Fruit fly (Drosophila melanogaster): ENCODE results near the gene bond.

Gene bond

DNA sequence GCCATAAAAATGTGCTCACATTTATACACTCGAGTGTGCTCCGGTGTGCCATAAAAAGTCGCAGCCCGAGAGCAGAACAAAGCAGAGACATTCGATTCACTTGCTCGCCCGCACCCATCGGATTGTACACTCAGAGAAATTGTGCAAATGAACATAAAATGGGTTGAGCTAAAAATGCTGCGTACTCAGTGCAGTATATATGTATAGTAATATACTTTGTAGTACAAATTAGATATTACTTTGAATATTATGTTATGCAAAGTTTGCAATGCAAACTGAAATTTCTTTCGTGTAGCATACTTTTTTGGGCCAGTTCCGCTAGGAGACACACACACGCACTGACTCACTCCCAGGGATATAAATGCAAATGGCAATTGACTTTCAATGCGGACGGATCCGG is 46.9 kb upstream of the bond start (continued):
- peak; percentile 66 for TF ChIP-seq CG12769 (tag; optimal IDR thresholded peaks at IDR 0.05)
- no peak for TF ChIP-seq Hr3 (GFP tag; optimal IDR thresholded peaks at IDR 0.05)
- no peak for TF ChIP-seq z (GFP tag; IDR thresholded peaks at IDR 0.05)
- peak; percentile 58 for TF ChIP-seq CG2120 (GFP tag; optimal IDR thresholded peaks at IDR 0.05)
- no peak for TF ChIP-seq CG1832 (GFP tag; optimal IDR thresholded peaks at IDR 0.05)
- peak; percentile 17 for TF ChIP-seq Fer3 (tag; optimal IDR thresholded peaks at IDR 0.05)
- TF ChIP-seq Six4 (GFP tag; optimal IDR thresholded peaks at IDR 0.05), result no peak
- TF ChIP-seq dm (GFP tag; optimal IDR thresholded peaks at IDR 0.05), result no peak
- no peak for TF ChIP-seq CG17829 (tag; optimal IDR thresholded peaks at IDR 0.05)
- 0 out of 2 replicates have a peak, but pooled peaks have one; percentile 38 for TF ChIP-seq CG32532 (GFP tag; IDR thresholded peaks at IDR 0.05)
- TF ChIP-seq Dek (tag; optimal IDR thresholded peaks at IDR 0.05), result no peak
- no peak for TF ChIP-seq CG4424 (GFP tag; optimal IDR thresholded peaks at IDR 0.05)
- peak; percentile 19; the same call in 1 of the 2 replicates for TF ChIP-seq Ada2b (GFP tag; IDR thresholded peaks at IDR 0.05)
- TF ChIP-seq CG3726 (GFP tag; IDR thresholded peaks at IDR 0.05), result no peak
- no peak for TF ChIP-seq eve (GFP tag; optimal IDR thresholded peaks at IDR 0.05)
- 0 out of 2 replicates have a peak, but pooled peaks have one; percentile 31 for TF ChIP-seq CG9215 (GFP tag; IDR thresholded peaks at IDR 0.05)
- TF ChIP-seq CG6683 (GFP tag; optimal IDR thresholded peaks at IDR 0.05), result no peak
- no peak for TF ChIP-seq fd96Cb (tag; optimal IDR thresholded peaks at IDR 0.05)
- no peak for TF ChIP-seq CG12942 (GFP tag; optimal IDR thresholded peaks at IDR 0.05)
- no peak for TF ChIP-seq CG1024 (GFP tag; IDR thresholded peaks at IDR 0.05)
- TF ChIP-seq Ravus (GFP tag; IDR thresholded peaks at IDR 0.05), result no peak
- TF ChIP-seq Lim3 (GFP tag; IDR thresholded peaks at IDR 0.05), result no peak
- TF ChIP-seq Camta (GFP tag; optimal IDR thresholded peaks at IDR 0.05), result no peak
- TF ChIP-seq CG17328 (GFP tag; IDR thresholded peaks at IDR 0.05), result no peak
- no peak for TF ChIP-seq CG6175 (GFP tag; IDR thresholded peaks at IDR 0.05)
- peak; percentile 41; the same call in 1 of the 2 replicates for TF ChIP-seq CG9932 (GFP tag; IDR thresholded peaks at IDR 0.05)
- TF ChIP-seq Rfx (GFP tag; IDR thresholded peaks at IDR 0.05), result peak; percentile 59
- TF ChIP-seq H15 (GFP tag; IDR thresholded peaks at IDR 0.05), result 0 out of 3 replicates have a peak, but pooled peaks have one; percentile 11
- TF ChIP-seq tup (GFP tag; optimal IDR thresholded peaks at IDR 0.05), result no peak
- peak; percentile 48; the same call in 2 of the 3 replicates for TF ChIP-seq row (GFP tag; IDR thresholded peaks at IDR 0.05)
- peak; percentile 16 for TF ChIP-seq scrt (GFP tag; optimal IDR thresholded peaks at IDR 0.05)
- no peak for TF ChIP-seq abd-A (tag; optimal IDR thresholded peaks at IDR 0.05)
- no peak for TF ChIP-seq Optix (GFP tag; IDR thresholded peaks at IDR 0.05)
- TF ChIP-seq CG10979 (tag; optimal IDR thresholded peaks at IDR 0.05), result no peak
- no peak for TF ChIP-seq gfzf (GFP tag; optimal IDR thresholded peaks at IDR 0.05)
- TF ChIP-seq twi (tag; optimal IDR thresholded peaks at IDR 0.05), result no peak
- TF ChIP-seq Dbx (GFP tag; IDR thresholded peaks at IDR 0.05), result no peak
- TF ChIP-seq ac (GFP tag; optimal IDR thresholded peaks at IDR 0.05), result no peak
- no peak for TF ChIP-seq CG6791 (GFP tag; IDR thresholded peaks at IDR 0.05; ENCODE audit: partially characterized antibody)
- TF ChIP-seq E2f2 (GFP tag; IDR thresholded peaks at IDR 0.05), result no peak
- TF ChIP-seq pum (GFP tag; optimal IDR thresholded peaks at IDR 0.05), result no peak
- TF ChIP-seq CG6765 (GFP tag; optimal IDR thresholded peaks at IDR 0.05), result no peak
- peak; percentile 27 for TF ChIP-seq CG11504 (tag; optimal IDR thresholded peaks at IDR 0.05)
- TF ChIP-seq CHES-1-like (GFP tag; optimal IDR thresholded peaks at IDR 0.05), result no peak
- 0 out of 3 replicates have a peak, but pooled peaks have one; percentile 22 for TF ChIP-seq Aef1 (GFP tag; IDR thresholded peaks at IDR 0.05)
- no peak for TF ChIP-seq tgo (GFP tag; IDR thresholded peaks at IDR 0.05)

All from whole organism, embryonic.